Fruit fly (Drosophila melanogaster) whole organism, embryonic: Measurements from ENCODE around the gene Cyp309a1.

Experiments
- Atf6 ChIP-seq: fragments of 200-800 bp; sonication (Bioruptor generic); IDR thresholded peaks from 2 replicates; pipeline ENCODE4 v1.3.6; 2022; ENCODE audit warnings: missing biosample characterization, missing genetic modification characterization
- CG10147 ChIP-seq: fragments of 200-800 bp; sonication (Bioruptor generic); optimal IDR thresholded peaks from 2 replicates; lab custom pipeline; 2019; ENCODE audit warnings: missing biosample characterization, mild to moderate bottlenecking, missing genetic modification characterization, moderate library complexity
- CG11504 ChIP-seq: fragments of 200-800 bp; sonication (Bioruptor generic); optimal IDR thresholded peaks from 3 replicates; lab custom pipeline; 2019; ENCODE audit warnings: missing biosample characterization, mild to moderate bottlenecking, missing genetic modification characterization, moderate library complexity
- CG11560 ChIP-seq: fragments of 200-800 bp; sonication (Bioruptor generic); IDR thresholded peaks from 3 replicates; pipeline ENCODE4 v1.3.6; 2022; ENCODE audit warnings: missing biosample characterization, missing genetic modification characterization
- CG11695 ChIP-seq: fragments of 200-800 bp; sonication (Bioruptor generic); IDR thresholded peaks from 3 replicates; pipeline ENCODE4 v1.3.6; 2022; ENCODE audit warnings: missing biosample characterization, missing genetic modification characterization
- CG12236 ChIP-seq: fragments of 200-800 bp; sonication (Bioruptor generic); optimal IDR thresholded peaks from 2 replicates; lab custom pipeline; 2016; ENCODE audit warnings: missing biosample characterization, missing genetic modification characterization
- CG12942 ChIP-seq: fragments of 200-800 bp; sonication (Bioruptor generic); optimal IDR thresholded peaks from 3 replicates; lab custom pipeline; 2016; ENCODE audit warnings: missing biosample characterization, missing genetic modification characterization
- CG13296 ChIP-seq: fragments of 200-800 bp; sonication (Bioruptor generic); optimal IDR thresholded peaks from 3 replicates; lab custom pipeline; 2018; ENCODE audit warnings: missing biosample characterization, mild to moderate bottlenecking, missing genetic modification characterization
- CG13424 ChIP-seq: fragments of 200-800 bp; sonication (Bioruptor generic); optimal IDR thresholded peaks from 2 replicates; lab custom pipeline; 2019; ENCODE audit warnings: missing biosample characterization, mild to moderate bottlenecking, missing genetic modification characterization, moderate library complexity
- CG13894 ChIP-seq: fragments of 200-800 bp; sonication (Bioruptor generic); optimal IDR thresholded peaks from 3 replicates; lab custom pipeline; 2018; ENCODE audit warnings: missing biosample characterization, mild to moderate bottlenecking, missing genetic modification characterization, moderate library complexity
- CG15269 ChIP-seq: fragments of 200-800 bp; sonication (Bioruptor generic); optimal IDR thresholded peaks from 2 replicates; lab custom pipeline; 2018; ENCODE audit warnings: missing biosample characterization, mild to moderate bottlenecking, missing genetic modification characterization, moderate library complexity
- CG15514 ChIP-seq: fragments of 200-800 bp; sonication (Bioruptor generic); optimal IDR thresholded peaks from 3 replicates; lab custom pipeline; 2017; ENCODE audit warnings: missing biosample characterization, missing genetic modification characterization, mild to moderate bottlenecking, moderate library complexity, missing genetic modification reagents
- CG18599 ChIP-seq: fragments of 200-800 bp; sonication (Bioruptor generic); optimal IDR thresholded peaks from 3 replicates; lab custom pipeline; 2017; ENCODE audit warnings: missing biosample characterization, missing genetic modification characterization, mild to moderate bottlenecking, moderate library complexity, missing genetic modification reagents
- CG2678 ChIP-seq: fragments of 200-800 bp; sonication (Bioruptor generic); optimal IDR thresholded peaks from 3 replicates; lab custom pipeline; 2019; ENCODE audit warnings: missing biosample characterization, mild to moderate bottlenecking, missing genetic modification characterization, moderate library complexity
- CG31365 ChIP-seq: fragments of 200-800 bp; sonication (Bioruptor generic); optimal IDR thresholded peaks from 2 replicates; lab custom pipeline; 2018; ENCODE audit warnings: missing biosample characterization, mild to moderate bottlenecking, missing genetic modification characterization
- CG31441 ChIP-seq: fragments of 200-800 bp; sonication (Bioruptor generic); IDR thresholded peaks from 2 replicates; pipeline ENCODE4 v1.3.6; 2022; ENCODE audit warnings: missing biosample characterization, missing genetic modification characterization
- CG3281 ChIP-seq: fragments of 200-800 bp; sonication (Bioruptor generic); optimal IDR thresholded peaks from 3 replicates; lab custom pipeline; 2017; ENCODE audit warnings: missing biosample characterization, mild to moderate bottlenecking, missing genetic modification characterization
- CG34422 ChIP-seq: fragments of 200-800 bp; sonication (Bioruptor generic); IDR thresholded peaks from 3 replicates; pipeline ENCODE4 v1.3.6; 2022; ENCODE audit warnings: missing biosample characterization, missing genetic modification characterization
- CG3838 ChIP-seq: fragments of 200-800 bp; sonication (Bioruptor generic); optimal IDR thresholded peaks from 3 replicates; lab custom pipeline; 2016; ENCODE audit warnings: missing biosample characterization, missing genetic modification characterization
- CG5953 ChIP-seq: fragments of 200-800 bp; sonication (Bioruptor generic); IDR thresholded peaks from 2 replicates; pipeline ENCODE4 v1.3.6; 2022; ENCODE audit warnings: missing biosample characterization, missing genetic modification characterization
- CG7556 ChIP-seq: fragments of 200-800 bp; sonication (Bioruptor generic); optimal IDR thresholded peaks from 2 replicates; lab custom pipeline; 2017; ENCODE audit warnings: missing biosample characterization, mild to moderate bottlenecking, missing genetic modification characterization
- CG7839 ChIP-seq: fragments of 200-800 bp; sonication (Bioruptor generic); optimal IDR thresholded peaks from 3 replicates; lab custom pipeline; 2018; ENCODE audit warnings: missing biosample characterization, mild to moderate bottlenecking, missing genetic modification characterization, moderate library complexity
- Fer1 ChIP-seq: fragments of 200-800 bp; sonication (Bioruptor generic); optimal IDR thresholded peaks from 2 replicates; lab custom pipeline; 2017; ENCODE audit warnings: missing biosample characterization, mild to moderate bottlenecking, missing genetic modification characterization
- Hand ChIP-seq: fragments of 200-800 bp; sonication (Bioruptor generic); optimal IDR thresholded peaks from 2 replicates; lab custom pipeline; 2017; ENCODE audit warnings: mild to moderate bottlenecking, missing biosample characterization, missing genetic modification reagents, missing genetic modification characterization
- Hmr ChIP-seq: fragments of 200-800 bp; sonication (Bioruptor generic); optimal IDR thresholded peaks from 3 replicates; lab custom pipeline; 2017; ENCODE audit warnings: mild to moderate bottlenecking, missing biosample characterization, missing genetic modification reagents, missing genetic modification characterization
- Hr51 ChIP-seq, 2 experiments: fragments of 200-800 bp; sonication (Bioruptor generic); optimal IDR thresholded peaks; 2 replicates in 1 of 2; 3 replicates in 1 of 2; lab custom pipeline; 2016 to 2018; ENCODE audit warnings: missing biosample characterization in 2 of 2, missing genetic modification characterization in 2 of 2, mild to moderate bottlenecking in 1 of 2, moderate library complexity in 1 of 2
- MESR4 ChIP-seq: fragments of 200-800 bp; sonication (Bioruptor generic); optimal IDR thresholded peaks from 2 replicates; lab custom pipeline; 2018; ENCODE audit warnings: missing biosample characterization, mild to moderate bottlenecking, missing genetic modification characterization, moderate library complexity
- Meics ChIP-seq: fragments of 200-800 bp; sonication (Bioruptor generic); optimal IDR thresholded peaks from 2 replicates; lab custom pipeline; 2017; ENCODE audit warnings: missing biosample characterization, mild to moderate bottlenecking, missing genetic modification characterization
- NC2α ChIP-seq: fragments of 200-800 bp; sonication (Bioruptor generic); optimal IDR thresholded peaks from 2 replicates; lab custom pipeline; 2016; ENCODE audit warnings: missing biosample characterization, missing genetic modification characterization
- PHDP ChIP-seq: fragments of 200-800 bp; sonication (Bioruptor generic); optimal IDR thresholded peaks from 3 replicates; lab custom pipeline; 2018; ENCODE audit warnings: missing biosample characterization, mild to moderate bottlenecking, missing genetic modification characterization, moderate library complexity
- Ptx1 ChIP-seq: fragments of 200-800 bp; sonication (Bioruptor generic); IDR thresholded peaks from 2 replicates; pipeline ENCODE4 v1.3.6; 2022; ENCODE audit warnings: missing biosample characterization, missing genetic modification characterization
- Rfx ChIP-seq: fragments of 200-800 bp; sonication (Bioruptor generic); IDR thresholded peaks from 2 replicates; pipeline ENCODE4 v1.3.6; 2022; ENCODE audit warnings: missing biosample characterization, missing genetic modification characterization
- Sox102F ChIP-seq: fragments of 200-800 bp; sonication (Bioruptor generic); optimal IDR thresholded peaks from 2 replicates; lab custom pipeline; 2018; ENCODE audit warnings: missing biosample characterization, mild to moderate bottlenecking, missing genetic modification characterization, moderate library complexity
- cwo ChIP-seq: fragments of 200-800 bp; sonication (Bioruptor generic); optimal IDR thresholded peaks from 3 replicates; lab custom pipeline; 2017; ENCODE audit warnings: missing biosample characterization, missing genetic modification characterization, mild to moderate bottlenecking, moderate library complexity, missing genetic modification reagents
- gem ChIP-seq: fragments of 200-800 bp; sonication (Bioruptor generic); optimal IDR thresholded peaks from 2 replicates; lab custom pipeline; 2019; ENCODE audit warnings: missing biosample characterization, mild to moderate bottlenecking, missing genetic modification characterization, moderate library complexity
- grau ChIP-seq: fragments of 200-800 bp; optimal IDR thresholded peaks from 3 replicates; lab custom pipeline; 2019; ENCODE audit warnings: missing biosample characterization, mild to moderate bottlenecking, missing genetic modification characterization, moderate library complexity
- kay ChIP-seq: fragments of 200-800 bp; sonication (Bioruptor generic); optimal IDR thresholded peaks from 2 replicates; lab custom pipeline; 2016; ENCODE audit warnings: missing biosample characterization, missing genetic modification characterization
- lab ChIP-seq: fragments of 200-800 bp; sonication (Bioruptor generic); optimal IDR thresholded peaks from 3 replicates; lab custom pipeline; 2017; ENCODE audit warnings: missing biosample characterization, missing genetic modification characterization, mild to moderate bottlenecking, moderate library complexity, missing genetic modification reagents
- lmd ChIP-seq: fragments of 200-800 bp; sonication (Bioruptor generic); IDR thresholded peaks from 2 replicates; pipeline ENCODE4 v1.3.6; 2022; ENCODE audit warnings: missing biosample characterization, missing genetic modification characterization
- prd ChIP-seq, 3 experiments: fragments of >200 bp in 2 of 3; fragments of 200-800 bp in 1 of 3; sonication (Bioruptor generic) in 1 of 3; optimal IDR thresholded peaks in 2 of 3; IDR thresholded peaks in 1 of 3; 2 replicates in 2 of 3; 3 replicates in 1 of 3; pipeline versions ENCODE4 v1.3.6 to Lab custom; 2017 to 2022; ENCODE audit warnings: missing biosample characterization in 1 of 3, missing genetic modification characterization in 1 of 3
- scrt ChIP-seq: fragments of 200-800 bp; sonication (Bioruptor generic); optimal IDR thresholded peaks from 2 replicates; lab custom pipeline; 2018; ENCODE audit warnings: missing biosample characterization, mild to moderate bottlenecking, missing genetic modification characterization, moderate library complexity
- sens ChIP-seq: fragments of 200-800 bp; sonication (Bioruptor generic); peaks from one replicate; lab custom pipeline; 2016; ENCODE audit warnings: missing biosample characterization, missing genetic modification characterization
- slbo ChIP-seq: fragments of 200-800 bp; sonication (Bioruptor generic); IDR thresholded peaks from 2 replicates; pipeline ENCODE4 v1.3.6; 2022; ENCODE audit warnings: missing biosample characterization, missing genetic modification characterization
- stwl ChIP-seq: fragments of 200-800 bp; sonication (Bioruptor generic); optimal IDR thresholded peaks from 3 replicates; lab custom pipeline; 2018; ENCODE audit warnings: missing biosample characterization, mild to moderate bottlenecking, missing genetic modification characterization, moderate library complexity
- tgo ChIP-seq: fragments of 200-800 bp; sonication (Bioruptor generic); IDR thresholded peaks from 3 replicates; pipeline ENCODE4 v1.3.6; 2022; ENCODE audit warnings: missing biosample characterization, missing genetic modification characterization
- unpg ChIP-seq: fragments of 200-800 bp; sonication (Bioruptor generic); optimal IDR thresholded peaks from 3 replicates; lab custom pipeline; 2018; ENCODE audit warnings: missing biosample characterization, mild to moderate bottlenecking, missing genetic modification characterization, moderate library complexity

Gene Cyp309a1

dm6 chr2L:2552725-2553124, 11.9 kb downstream of the Cyp309a1 start, which contains the start of gene CG3515:
Gene CG3515, minus strand, starts transcription at chr2L:2552825.
- TF ChIP-seq sens (GFP tag; lab: Kevin White, UChicago) = peak; percentile 9
- no peak for TF ChIP-seq tgo (GFP tag; lab: Robert Waterston, UW)
- no peak for TF ChIP-seq CG5953

DNA sequence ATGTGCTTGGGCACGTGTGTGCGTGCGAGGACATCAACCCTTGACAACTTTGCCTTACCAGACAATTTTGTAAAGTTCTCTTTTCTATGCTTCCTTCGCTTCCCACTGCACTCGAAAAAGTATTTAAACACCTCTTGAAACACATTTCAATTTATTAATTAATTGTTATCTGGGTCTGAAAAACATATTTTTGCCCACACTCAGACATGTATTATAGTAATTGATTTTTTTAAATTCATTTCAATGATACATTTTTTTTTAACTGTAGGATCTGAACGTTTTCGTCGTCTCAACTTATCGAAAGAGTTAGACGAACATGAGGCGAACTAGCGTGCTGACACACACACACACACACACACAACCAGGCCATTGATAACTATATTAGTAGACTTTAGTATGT, 22.1 kb downstream of the Cyp309a1 start:
- TF ChIP-seq Ptx1 (GFP tag; lab: Robert Waterston, UW) (0 out of 2 replicates have a peak, but pooled peaks have one; percentile 20), gem (tag; lab: Kevin White, UChicago) (peak; percentile 48), CG12236 (no peak), MESR4 (GFP tag; lab: Kevin White, UChicago) (no peak), CG13894 (tag; lab: Kevin White, UChicago) (peak; percentile 12), Hand (GFP tag; lab: Kevin White, UChicago) (peak; percentile 7), CG18599 (peak; percentile 51), Hr51 (GFP tag; optimal IDR thresholded peaks at IDR 0.05; lab: Kevin White, UChicago) (peak in 1 of 2 experiments; percentile 31), kay (GFP tag; lab: Kevin White, UChicago) (no peak), CG15269 (tag; lab: Kevin White, UChicago) (peak; percentile 38), lmd (GFP tag; lab: Robert Waterston, UW) (peak; percentile 39; the same call in 1 of the 2 replicates), Atf6 (no peak), NC2α (no peak), CG3281 (GFP tag; lab: Kevin White, UChicago) (peak; percentile 19), CG13424 (tag; lab: Kevin White, UChicago) (peak; percentile 26), CG31365 (tag; lab: Kevin White, UChicago) (no peak), unpg (GFP tag; lab: Kevin White, UChicago) (no peak), sens (GFP tag; lab: Kevin White, UChicago) (peak; percentile 59), slbo (GFP tag; lab: Robert Waterston, UW) (0 out of 2 replicates have a peak, but pooled peaks have one; percentile 6), CG10147 (GFP tag; lab: Kevin White, UChicago) (peak; percentile 7), cwo (GFP tag; lab: Kevin White, UChicago) (peak; percentile 23), Hmr (GFP tag; lab: Kevin White, UChicago) (peak; percentile 40), CG7839 (peak; percentile 34), scrt (GFP tag; lab: Kevin White, UChicago) (peak; percentile 10), Meics (peak; percentile 33), CG2678 (tag; lab: Kevin White, UChicago) (peak; percentile 64), CG13296 (GFP tag; lab: Kevin White, UChicago) (peak; percentile 19), CG31441 (GFP tag; lab: Robert Waterston, UW) (0 out of 2 replicates have a peak, but pooled peaks have one; percentile 24), CG15514 (GFP tag; lab: Kevin White, UChicago) (peak; percentile 31), CG11695 (0 out of 3 replicates have a peak, but pooled peaks have one; percentile 22), lab (GFP tag; lab: Kevin White, UChicago) (peak; percentile 10), CG11560 (no peak), Fer1 (peak; percentile 36), CG11504 (tag; lab: Kevin White, UChicago) (peak; percentile 42), Sox102F (GFP tag; lab: Kevin White, UChicago) (peak; percentile 24), Rfx (GFP tag; lab: Robert Waterston, UW) (peak; percentile 35; the same call in 1 of the 2 replicates), CG34422 (GFP tag; lab: Robert Waterston, UW) (0 out of 3 replicates have a peak, but pooled peaks have one; percentile 15), prd (optimal IDR thresholded peaks at IDR 0.05; lab: Kevin White, UChicago) (no peak), prd (GFP tag; IDR thresholded peaks at IDR 0.05; lab: Robert Waterston, UW) (peak; percentile 31; the same call in 1 of the 3 replicates), grau (tag; lab: Kevin White, UChicago) (peak; percentile 32), CG12942 (no peak), CG7556 (GFP tag; lab: Kevin White, UChicago) (peak; percentile 13), stwl (tag; lab: Kevin White, UChicago) (no peak), PHDP (peak; percentile 18), CG3838 (GFP tag; lab: Kevin White, UChicago) (no peak)
